Fruit fly (Drosophila melanogaster): ENCODE results near the gene CG17110.

The CG17110 gene

dm6 chr3R:23127796-23128195, 36.3 kb downstream of the CG17110 start, which contains the start of gene CG31457 (continued):
- TF ChIP-seq nmo (GFP tag; optimal IDR thresholded peaks at IDR 0.05), result peak; percentile 55
- no peak for TF ChIP-seq CG2202 (tag; optimal IDR thresholded peaks at IDR 0.05)
- no peak for TF ChIP-seq Camta (GFP tag; optimal IDR thresholded peaks at IDR 0.05)
- no peak for TF ChIP-seq D (optimal IDR thresholded peaks at IDR 0.05)
- no peak for TF ChIP-seq D (GFP tag; optimal IDR thresholded peaks at IDR 0.05)
- TF ChIP-seq Nf-YC (tag; optimal IDR thresholded peaks at IDR 0.05), result peak; percentile 10
- no peak for TF ChIP-seq CG6689 (GFP tag; IDR thresholded peaks at IDR 0.05)
- TF ChIP-seq lola (GFP tag; optimal IDR thresholded peaks at IDR 0.05), result no peak
- no peak for TF ChIP-seq CG5245 (GFP tag; optimal IDR thresholded peaks at IDR 0.05)
- TF ChIP-seq Eip74EF (GFP tag; optimal IDR thresholded peaks at IDR 0.05), result no peak
- peak; percentile 53 for TF ChIP-seq CG14710 (tag; optimal IDR thresholded peaks at IDR 0.05)
- no peak for TF ChIP-seq ro (GFP tag; IDR thresholded peaks at IDR 0.05)
- TF ChIP-seq CG8359 (GFP tag; optimal IDR thresholded peaks at IDR 0.05; ENCODE audit: borderline replicate concordance), result no peak
- peak; percentile 50; the same call in 2 of the 3 replicates for TF ChIP-seq zen2 (GFP tag; IDR thresholded peaks at IDR 0.05; ENCODE audit: partially characterized antibody)
- no peak for TF ChIP-seq BtbVII (GFP tag; optimal IDR thresholded peaks at IDR 0.05)
- TF ChIP-seq ham (GFP tag; IDR thresholded peaks at IDR 0.05), result no peak
- no peak for TF ChIP-seq Mad (GFP tag; optimal IDR thresholded peaks at IDR 0.05)
- TF ChIP-seq Doc3 (GFP tag; IDR thresholded peaks at IDR 0.05; ENCODE audit: partially characterized antibody), result peak; percentile 83
- no peak for TF ChIP-seq unpg (GFP tag; optimal IDR thresholded peaks at IDR 0.05)
- peak; percentile 87 for TF ChIP-seq Dll (GFP tag; IDR thresholded peaks at IDR 0.05; ENCODE audit: partially characterized antibody)
- peak; percentile 35 for TF ChIP-seq Myb (GFP tag; optimal IDR thresholded peaks at IDR 0.05)
- no peak for TF ChIP-seq CG10321 (GFP tag; IDR thresholded peaks at IDR 0.05)
- TF ChIP-seq repo (GFP tag; optimal IDR thresholded peaks at IDR 0.05), result no peak
- TF ChIP-seq CG15601 (tag; optimal IDR thresholded peaks at IDR 0.05), result peak; percentile 7
- no peak for TF ChIP-seq CG9876 (GFP tag; optimal IDR thresholded peaks at IDR 0.05)
- no peak for TF ChIP-seq sug (tag; optimal IDR thresholded peaks at IDR 0.05)
- TF ChIP-seq D19B (GFP tag; optimal IDR thresholded peaks at IDR 0.05), result no peak
- peak; percentile 39; the same call in 1 of the 3 replicates for TF ChIP-seq row (GFP tag; IDR thresholded peaks at IDR 0.05)
- peak; percentile 83 for TF ChIP-seq CG34224 (GFP tag; IDR thresholded peaks at IDR 0.05; ENCODE audit: partially characterized antibody)
- TF ChIP-seq stwl (tag; optimal IDR thresholded peaks at IDR 0.05), result peak; percentile 85
- TF ChIP-seq kni (GFP tag; optimal IDR thresholded peaks at IDR 0.05), result no peak
- no peak for TF ChIP-seq pnt (GFP tag; optimal IDR thresholded peaks at IDR 0.05)
- TF ChIP-seq klu (GFP tag; IDR thresholded peaks at IDR 0.05), result no peak
- no peak for TF ChIP-seq br (optimal IDR thresholded peaks at IDR 0.05)
- no peak for TF ChIP-seq CG10209 (GFP tag; optimal IDR thresholded peaks at IDR 0.05)
- TF ChIP-seq amos (GFP tag; IDR thresholded peaks at IDR 0.05; ENCODE audit: partially characterized antibody), result peak; percentile 86
- no peak for TF ChIP-seq dpn (GFP tag; optimal IDR thresholded peaks at IDR 0.05)
- TF ChIP-seq CG32532 (GFP tag; IDR thresholded peaks at IDR 0.05), result no peak
- no peak for TF ChIP-seq PHDP (tag; optimal IDR thresholded peaks at IDR 0.05)
- TF ChIP-seq eyg (GFP tag; optimal IDR thresholded peaks at IDR 0.05), result no peak
- no peak for TF ChIP-seq CG6765 (GFP tag; optimal IDR thresholded peaks at IDR 0.05)
- no peak for TF ChIP-seq CG18619 (GFP tag; optimal IDR thresholded peaks at IDR 0.05)
- TF ChIP-seq CG2120 (GFP tag; optimal IDR thresholded peaks at IDR 0.05), result peak; percentile 16
- TF ChIP-seq CG11723 (GFP tag; optimal IDR thresholded peaks at IDR 0.05), result no peak
- TF ChIP-seq CrebB (tag; optimal IDR thresholded peaks at IDR 0.05), result no peak
- peak; percentile 81 for TF ChIP-seq bbx (GFP tag; IDR thresholded peaks at IDR 0.05; ENCODE audit: partially characterized antibody)
- TF ChIP-seq CG6254 (GFP tag; optimal IDR thresholded peaks at IDR 0.05), result no peak
- no peak for TF ChIP-seq crol (GFP tag; IDR thresholded peaks at IDR 0.05)
- no peak for TF ChIP-seq h (optimal IDR thresholded peaks at IDR 0.05)
- TF ChIP-seq onecut (GFP tag; IDR thresholded peaks at IDR 0.05), result no peak
- no peak for TF ChIP-seq H2.0 (GFP tag; IDR thresholded peaks at IDR 0.05)

All from whole organism, embryonic.